Fruit fly (Drosophila melanogaster) whole organism, embryonic: Measurements from ENCODE around the gene CG6345.
A peak's percentile ranks its signal among the peaks of the same experiment; 100 is the strongest.

Experiments used
- C15 ChIP-seq: fragments of 200-800 bp; sonication (Bioruptor generic); IDR thresholded peaks from 3 replicates; pipeline ENCODE4 v1.3.6; 2022; ENCODE audit warnings: missing biosample characterization, missing genetic modification characterization
- CG10431 ChIP-seq: fragments of 200-800 bp; sonication (Bioruptor generic); optimal IDR thresholded peaks from 3 replicates; lab custom pipeline; 2018; ENCODE audit warnings: missing biosample characterization, mild to moderate bottlenecking, missing genetic modification characterization
- CG11695 ChIP-seq: fragments of 200-800 bp; sonication (Bioruptor generic); IDR thresholded peaks from 3 replicates; pipeline ENCODE4 v1.3.6; 2022; ENCODE audit warnings: missing biosample characterization, missing genetic modification characterization
- CG12155 ChIP-seq: fragments of 200-800 bp; sonication (Bioruptor generic); optimal IDR thresholded peaks from 3 replicates; lab custom pipeline; 2016; ENCODE audit warnings: missing biosample characterization, missing genetic modification characterization
- CG12391 ChIP-seq: fragments of 200-800 bp; sonication (Bioruptor generic); optimal IDR thresholded peaks from 3 replicates; lab custom pipeline; 2018; ENCODE audit warnings: missing biosample characterization, mild to moderate bottlenecking, missing genetic modification characterization, moderate library complexity
- CG13287 ChIP-seq: fragments of 200-800 bp; sonication (Bioruptor generic); IDR thresholded peaks from 2 replicates; pipeline ENCODE4 v1.3.6; 2022; ENCODE audit warnings: missing biosample characterization, missing genetic modification characterization; ENCODE audit not compliant: partially characterized antibody
- CG15011 ChIP-seq: fragments of 200-800 bp; sonication (Bioruptor generic); optimal IDR thresholded peaks from 3 replicates; lab custom pipeline; 2018; ENCODE audit warnings: missing biosample characterization, mild to moderate bottlenecking, missing genetic modification characterization
- CG15601 ChIP-seq: fragments of 200-800 bp; sonication (Bioruptor generic); optimal IDR thresholded peaks from 3 replicates; lab custom pipeline; 2019; ENCODE audit warnings: missing biosample characterization, mild to moderate bottlenecking, missing genetic modification characterization, moderate library complexity
- CG1603 ChIP-seq: fragments of 200-800 bp; sonication (Bioruptor generic); optimal IDR thresholded peaks from 2 replicates; lab custom pipeline; 2019; ENCODE audit warnings: missing biosample characterization, mild to moderate bottlenecking, missing genetic modification characterization, moderate library complexity
- CG1647 ChIP-seq: fragments of 200-800 bp; sonication (Bioruptor generic); optimal IDR thresholded peaks from 3 replicates; lab custom pipeline; 2016; ENCODE audit warnings: missing biosample characterization, missing genetic modification characterization
- CG17186 ChIP-seq: fragments of 200-800 bp; sonication (Bioruptor generic); optimal IDR thresholded peaks from 3 replicates; lab custom pipeline; 2017; ENCODE audit warnings: missing biosample characterization, missing genetic modification reagents, missing genetic modification characterization
- CG17328 ChIP-seq: fragments of 200-800 bp; sonication (Bioruptor generic); IDR thresholded peaks from 2 replicates; pipeline ENCODE4 v1.3.6; 2022; ENCODE audit warnings: missing biosample characterization, missing genetic modification characterization
- CG17359 ChIP-seq: fragments of 200-800 bp; sonication (Bioruptor generic); optimal IDR thresholded peaks from 3 replicates; lab custom pipeline; 2018; ENCODE audit warnings: missing biosample characterization, mild to moderate bottlenecking, missing genetic modification characterization, moderate library complexity
- CG17912 ChIP-seq: fragments of 200-800 bp; sonication (Bioruptor generic); optimal IDR thresholded peaks from 2 replicates; lab custom pipeline; 2018; ENCODE audit warnings: missing biosample characterization, mild to moderate bottlenecking, missing genetic modification characterization
- CG18011 ChIP-seq: fragments of 200-800 bp; sonication (Bioruptor generic); optimal IDR thresholded peaks from 2 replicates; lab custom pipeline; 2017; ENCODE audit warnings: missing biosample characterization, missing genetic modification characterization, mild to moderate bottlenecking, moderate library complexity, missing genotype
- CG2116 ChIP-seq: fragments of 200-800 bp; sonication (Bioruptor generic); optimal IDR thresholded peaks from 3 replicates; lab custom pipeline; 2018; ENCODE audit warnings: missing biosample characterization, mild to moderate bottlenecking, missing genetic modification characterization
- CG2129 ChIP-seq: fragments of 200-800 bp; sonication (Bioruptor generic); IDR thresholded peaks from 2 replicates; pipeline ENCODE4 v1.3.6; 2022; ENCODE audit warnings: missing biosample characterization, missing genetic modification characterization; ENCODE audit not compliant: partially characterized antibody
- CG30020 ChIP-seq: fragments of 200-800 bp; optimal IDR thresholded peaks from 2 replicates; lab custom pipeline; 2019; ENCODE audit warnings: missing biosample characterization, mild to moderate bottlenecking, missing genetic modification characterization, moderate library complexity
- CG31224 ChIP-seq: fragments of 200-800 bp; sonication (Bioruptor generic); IDR thresholded peaks from 2 replicates; pipeline ENCODE4 v1.3.6; 2022; ENCODE audit warnings: missing biosample characterization, missing genetic modification characterization
- CG33213 ChIP-seq: fragments of 200-800 bp; sonication (Bioruptor generic); optimal IDR thresholded peaks from 3 replicates; lab custom pipeline; 2016; ENCODE audit warnings: missing biosample characterization, missing genetic modification characterization
- CG6272 ChIP-seq: fragments of 200-800 bp; sonication (Bioruptor generic); IDR thresholded peaks from 2 replicates; pipeline ENCODE4 v1.3.6; 2022; ENCODE audit warnings: missing biosample characterization, missing genetic modification characterization
- CG6765 ChIP-seq: fragments of 200-800 bp; sonication (Bioruptor generic); optimal IDR thresholded peaks from 3 replicates; lab custom pipeline; 2017; ENCODE audit warnings: missing biosample characterization, mild to moderate bottlenecking, missing genetic modification characterization
- CG6813 ChIP-seq: fragments of 200-800 bp; sonication (Bioruptor generic); optimal IDR thresholded peaks from 2 replicates; lab custom pipeline; 2017; ENCODE audit warnings: missing biosample characterization, missing genetic modification characterization, mild to moderate bottlenecking, moderate library complexity, missing genetic modification reagents
- CG7556 ChIP-seq: fragments of 200-800 bp; sonication (Bioruptor generic); optimal IDR thresholded peaks from 2 replicates; lab custom pipeline; 2017; ENCODE audit warnings: missing biosample characterization, mild to moderate bottlenecking, missing genetic modification characterization
- CG9437 ChIP-seq: fragments of 200-800 bp; sonication (Bioruptor generic); optimal IDR thresholded peaks from 2 replicates; lab custom pipeline; 2018; ENCODE audit warnings: missing biosample characterization, mild to moderate bottlenecking, missing genetic modification characterization
- CHES-1-like ChIP-seq: fragments of 200-800 bp; sonication (Bioruptor generic); optimal IDR thresholded peaks from 2 replicates; lab custom pipeline; 2016; ENCODE audit warnings: missing biosample characterization, missing genetic modification characterization
- Dref ChIP-seq: fragments of 200-800 bp; sonication (Bioruptor generic); IDR thresholded peaks from 2 replicates; pipeline ENCODE4 v1.3.6; 2022; ENCODE audit warnings: missing biosample characterization, missing genetic modification characterization
- Ets97D ChIP-seq: fragments of 200-800 bp; sonication (Bioruptor generic); optimal IDR thresholded peaks from 3 replicates; lab custom pipeline; 2016; ENCODE audit warnings: missing biosample characterization, missing genetic modification characterization
- GATAe ChIP-seq: fragments of 200-800 bp; sonication (Bioruptor generic); conservative IDR thresholded peaks from 2 replicates; pipeline ENCODE4 v1.3.6; 2022; ENCODE audit warnings: missing biosample characterization, missing genetic modification characterization
- HmgZ ChIP-seq: fragments of 200-800 bp; sonication (Bioruptor generic); optimal IDR thresholded peaks from 2 replicates; lab custom pipeline; 2018; ENCODE audit warnings: missing biosample characterization, mild to moderate bottlenecking, missing genetic modification characterization
- Med ChIP-seq: fragments of 200-800 bp; sonication (Bioruptor generic); peaks from one replicate; lab custom pipeline; 2016; ENCODE audit warnings: missing biosample characterization, missing genetic modification characterization, mild to moderate bottlenecking, inconsistent platforms, moderate library complexity
- Meics ChIP-seq: fragments of 200-800 bp; sonication (Bioruptor generic); optimal IDR thresholded peaks from 2 replicates; lab custom pipeline; 2017; ENCODE audit warnings: missing biosample characterization, mild to moderate bottlenecking, missing genetic modification characterization
- Mes4 ChIP-seq: fragments of 200-800 bp; sonication (Bioruptor generic); optimal IDR thresholded peaks from 2 replicates; lab custom pipeline; 2016; ENCODE audit warnings: missing biosample characterization, missing genetic modification characterization
- Mrtf ChIP-seq: fragments of 200-800 bp; sonication (Bioruptor generic); IDR thresholded peaks from 3 replicates; pipeline ENCODE4 v1.3.6; 2022; ENCODE audit warnings: missing biosample characterization, missing genetic modification characterization
- Myb ChIP-seq: fragments of 200-800 bp; sonication (Bioruptor generic); optimal IDR thresholded peaks from 2 replicates; lab custom pipeline; 2016; ENCODE audit warnings: missing biosample characterization, missing genetic modification characterization
- NK7.1 ChIP-seq: fragments of 200-800 bp; sonication (Bioruptor generic); optimal IDR thresholded peaks from 3 replicates; lab custom pipeline; 2016; ENCODE audit warnings: missing biosample characterization, missing genetic modification characterization
- Nf-YC ChIP-seq: fragments of 200-800 bp; optimal IDR thresholded peaks from 3 replicates; lab custom pipeline; 2019; ENCODE audit warnings: missing biosample characterization, mild to moderate bottlenecking, missing genetic modification characterization, moderate library complexity
- Ptx1 ChIP-seq: fragments of 200-800 bp; sonication (Bioruptor generic); IDR thresholded peaks from 2 replicates; pipeline ENCODE4 v1.3.6; 2022; ENCODE audit warnings: missing biosample characterization, missing genetic modification characterization
- Side ChIP-seq: fragments of 200-800 bp; sonication (Bioruptor generic); optimal IDR thresholded peaks from 2 replicates; lab custom pipeline; 2016; ENCODE audit warnings: missing biosample characterization, missing genetic modification characterization
- Sry-β ChIP-seq: fragments of 200-800 bp; sonication (Bioruptor generic); optimal IDR thresholded peaks from 2 replicates; lab custom pipeline; 2018; ENCODE audit warnings: missing biosample characterization, mild to moderate bottlenecking, missing genetic modification characterization, moderate library complexity
- exex ChIP-seq: fragments of 200-800 bp; sonication (Bioruptor generic); optimal IDR thresholded peaks from 4 replicates; lab custom pipeline; 2018; ENCODE audit warnings: missing biosample characterization, mild to moderate bottlenecking, missing genetic modification characterization, moderate library complexity
- gcm ChIP-seq: fragments of 200-800 bp; sonication (Bioruptor generic); optimal IDR thresholded peaks from 2 replicates; lab custom pipeline; 2019; ENCODE audit warnings: missing biosample characterization, mild to moderate bottlenecking, missing genetic modification characterization, moderate library complexity
- gcm2 ChIP-seq: fragments of 200-800 bp; sonication (Bioruptor generic); optimal IDR thresholded peaks from 2 replicates; lab custom pipeline; 2016; ENCODE audit warnings: missing biosample characterization, missing genetic modification characterization
- h ChIP-seq: fragments of >200 bp; optimal IDR thresholded peaks from 2 replicates; lab custom pipeline; 2017
- hb ChIP-seq: fragments of 200-800 bp; sonication (Bioruptor generic); IDR thresholded peaks from 3 replicates; pipeline ENCODE4 v1.3.6; 2022; ENCODE audit warnings: missing biosample characterization, missing genetic modification characterization; ENCODE audit not compliant: partially characterized antibody
- insv ChIP-seq, 2 experiments: fragments of 200-800 bp; sonication (Bioruptor generic); optimal IDR thresholded peaks; 3 replicates each; lab custom pipeline; 2016 to 2018; ENCODE audit warnings: missing biosample characterization in 2 of 2, missing genetic modification characterization in 2 of 2
- kay ChIP-seq: fragments of 200-800 bp; sonication (Bioruptor generic); optimal IDR thresholded peaks from 2 replicates; lab custom pipeline; 2016; ENCODE audit warnings: missing biosample characterization, missing genetic modification characterization
- p53 ChIP-seq: fragments of 200-800 bp; sonication (Bioruptor generic); optimal IDR thresholded peaks from 2 replicates; lab custom pipeline; 2016; ENCODE audit warnings: missing biosample characterization, missing genetic modification characterization
- sqz ChIP-seq: fragments of 200-800 bp; sonication (Bioruptor generic); optimal IDR thresholded peaks from 3 replicates; lab custom pipeline; 2018; ENCODE audit warnings: missing biosample characterization, mild to moderate bottlenecking, missing genetic modification characterization
- stc ChIP-seq: fragments of 200-800 bp; sonication (Bioruptor generic); IDR thresholded peaks from 2 replicates; pipeline ENCODE4 v1.3.6; 2022; ENCODE audit warnings: missing biosample characterization, missing genetic modification characterization

CG6345 gene

DNA sequence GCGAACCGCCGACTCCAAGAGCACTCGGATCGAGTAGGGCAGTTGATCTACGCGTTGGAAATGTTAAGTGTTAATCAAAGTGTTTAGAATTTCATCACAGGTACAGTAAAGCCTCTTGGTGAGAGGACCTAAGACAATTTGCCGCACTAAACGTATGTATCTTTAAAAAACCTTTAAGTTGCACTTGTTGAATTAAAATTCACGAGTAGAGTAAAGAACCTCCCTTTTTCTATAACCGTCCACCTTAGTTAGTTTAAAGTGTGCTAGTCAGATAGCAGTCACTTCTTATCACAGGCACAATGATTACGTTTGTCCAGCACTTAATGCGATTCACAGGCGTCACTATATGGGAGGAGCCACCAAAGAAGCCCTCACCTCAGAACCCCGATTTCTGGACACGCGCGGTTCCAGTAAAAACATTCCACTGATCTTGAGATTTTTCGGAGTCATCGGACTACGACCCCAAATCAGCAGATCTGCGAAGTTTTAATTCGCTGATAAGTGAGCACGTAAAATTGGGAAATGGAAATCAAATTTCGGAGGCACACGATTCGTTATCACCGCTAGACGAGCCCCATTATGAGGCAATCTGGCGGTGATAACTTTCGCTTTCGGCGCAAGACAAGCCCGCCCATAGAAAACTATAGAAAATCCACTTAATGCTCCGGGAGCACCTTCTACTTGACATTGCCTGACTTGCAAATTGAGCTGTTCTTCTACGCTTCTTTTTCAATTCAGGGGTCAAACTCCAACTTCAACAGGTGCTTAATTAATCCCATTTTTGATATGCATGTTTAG is 3.9 kb downstream of the CG6345 start (continued):
- TF ChIP-seq CG2129 (GFP tag; lab: Robert Waterston, UW), result no peak
- TF ChIP-seq kay (GFP tag; lab: Kevin White, UChicago), result no peak
- TF ChIP-seq CG10431 (GFP tag; lab: Kevin White, UChicago), result no peak
- no peak for TF ChIP-seq CG6272 (GFP tag; lab: Robert Waterston, UW)
- TF ChIP-seq GATAe (GFP tag; lab: Robert Waterston, UW), result peak; percentile 85
- peak; percentile 60; the same call in 1 of the 3 replicates for TF ChIP-seq C15 (GFP tag; lab: Robert Waterston, UW)
- TF ChIP-seq NK7.1, result no peak
- TF ChIP-seq CG1647 (GFP tag; lab: Kevin White, UChicago), result no peak
- TF ChIP-seq hb (GFP tag; lab: Robert Waterston, UW), result no peak
- no peak for TF ChIP-seq CG6765
- no peak for TF ChIP-seq sqz (GFP tag; lab: Kevin White, UChicago)
- TF ChIP-seq Sry-β (GFP tag; lab: Kevin White, UChicago), result no peak
- peak; percentile 37; the same call in 1 of the 2 replicates for TF ChIP-seq stc (GFP tag; lab: Robert Waterston, UW)
- TF ChIP-seq CG15601, result no peak
- no peak for TF ChIP-seq CG17912
- no peak for TF ChIP-seq CG13287
- TF ChIP-seq Side (GFP tag; lab: Kevin White, UChicago), result peak; percentile 37
- no peak for TF ChIP-seq gcm (GFP tag; lab: Kevin White, UChicago)
- TF ChIP-seq Mes4 (GFP tag; lab: Kevin White, UChicago), result no peak
- no peak for TF ChIP-seq CG2116 (GFP tag; lab: Kevin White, UChicago)
- TF ChIP-seq Ets97D (GFP tag; lab: Kevin White, UChicago), result no peak
- peak; percentile 72 for TF ChIP-seq Ptx1
- TF ChIP-seq CG33213, result no peak
- no peak for TF ChIP-seq CHES-1-like (GFP tag; lab: Kevin White, UChicago)
- peak; percentile 0 for TF ChIP-seq HmgZ (tag; lab: Kevin White, UChicago)
- no peak for TF ChIP-seq CG1603 (tag; lab: Kevin White, UChicago)
- no peak for TF ChIP-seq gcm2 (GFP tag; lab: Kevin White, UChicago)
- TF ChIP-seq Mrtf (GFP tag; lab: Robert Waterston, UW), result peak; percentile 64; the same call in 1 of the 3 replicates
- TF ChIP-seq exex (tag; lab: Kevin White, UChicago), result peak; percentile 92
- no peak for TF ChIP-seq CG15011
- TF ChIP-seq CG7556, result peak; percentile 7
- TF ChIP-seq CG17186 (GFP tag; lab: Kevin White, UChicago), result no peak
- TF ChIP-seq Dref (GFP tag; lab: Robert Waterston, UW), result no peak
- TF ChIP-seq Med, result peak; percentile 96
- TF ChIP-seq Myb (GFP tag; lab: Kevin White, UChicago), result peak; percentile 27
- TF ChIP-seq p53 (GFP tag; lab: Kevin White, UChicago), result no peak
- TF ChIP-seq CG30020 (tag; lab: Kevin White, UChicago), result no peak
- no peak for TF ChIP-seq CG17328 (GFP tag; lab: Robert Waterston, UW)
- no peak for TF ChIP-seq CG18011
- TF ChIP-seq CG6813, result peak; percentile 64
- TF ChIP-seq CG12391, result no peak
- peak; percentile 57; the same call in 1 of the 2 replicates for TF ChIP-seq CG31224 (GFP tag; lab: Robert Waterston, UW)
- no peak for TF ChIP-seq Nf-YC (tag; lab: Kevin White, UChicago)
- TF ChIP-seq CG17359, result peak; percentile 60
- no peak for TF ChIP-seq CG9437 (GFP tag; lab: Kevin White, UChicago)
- no peak for TF ChIP-seq insv (GFP tag; optimal IDR thresholded peaks at IDR 0.05; lab: Kevin White, UChicago)
- no peak for TF ChIP-seq h (lab: Kevin White, UChicago)
- TF ChIP-seq CG12155 (GFP tag; lab: Kevin White, UChicago), result no peak
- peak; percentile 72 for TF ChIP-seq Meics
- peak; percentile 66; the same call in 2 of the 3 replicates for TF ChIP-seq CG11695
